Fruit fly (Drosophila melanogaster): ENCODE data around the gene PICK1.

PICK1 gene

DNA sequence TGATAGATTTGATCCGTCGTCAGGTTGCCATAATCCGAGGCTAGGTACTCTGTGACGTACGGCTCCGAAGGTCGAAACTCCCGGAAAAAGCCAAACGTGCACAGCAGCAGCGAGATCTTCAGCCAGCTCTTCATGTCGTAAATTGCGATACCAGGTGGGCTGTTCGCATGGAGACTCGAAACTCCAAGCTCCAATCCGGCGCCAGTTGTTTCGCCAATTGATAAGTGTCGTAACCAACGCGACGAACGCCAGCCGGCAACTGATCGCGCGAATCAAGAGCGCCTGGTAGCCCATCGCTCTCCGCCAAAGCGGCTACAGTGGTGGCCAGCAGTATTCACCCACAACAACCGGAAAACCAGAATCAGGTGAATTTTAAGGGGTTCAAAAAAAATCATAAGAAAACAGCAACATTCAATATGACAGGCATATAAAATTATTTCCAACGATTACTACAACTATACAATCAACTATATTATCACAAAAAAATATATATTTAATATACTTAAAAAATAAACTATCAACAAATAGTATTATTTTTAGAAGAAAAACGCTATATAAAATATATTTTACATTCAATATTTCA lies 5.6 kb downstream of the PICK1 start, which contains the start of gene CG17036 (continued):
- no peak for TF ChIP-seq Mes4 (GFP tag; optimal IDR thresholded peaks at IDR 0.05)
- TF ChIP-seq h (optimal IDR thresholded peaks at IDR 0.05) = no peak
- no peak for TF ChIP-seq Bgb (GFP tag; IDR thresholded peaks at IDR 0.05; ENCODE audit: partially characterized antibody)
- TF ChIP-seq Chrac-16 (GFP tag; optimal IDR thresholded peaks at IDR 0.05) = no peak
- TF ChIP-seq gsb-n (tag; optimal IDR thresholded peaks at IDR 0.05) = no peak
- TF ChIP-seq Dfd (GFP tag; optimal IDR thresholded peaks at IDR 0.05) = no peak
- peak; percentile 48; the same call in 2 of the 3 replicates for TF ChIP-seq CG17361 (GFP tag; IDR thresholded peaks at IDR 0.05)
- TF ChIP-seq HLH4C (GFP tag; IDR thresholded peaks at IDR 0.05; ENCODE audit: partially characterized antibody) = no peak
- TF ChIP-seq Drgx (GFP tag; IDR thresholded peaks at IDR 0.05) = no peak
- no peak for TF ChIP-seq B-H2 (GFP tag; optimal IDR thresholded peaks at IDR 0.05)
- TF ChIP-seq slp2 (GFP tag; optimal IDR thresholded peaks at IDR 0.05) = no peak
- TF ChIP-seq tgo (GFP tag; IDR thresholded peaks at IDR 0.05) = no peak
- TF ChIP-seq CG11695 (GFP tag; IDR thresholded peaks at IDR 0.05) = no peak
- TF ChIP-seq CG32767 (GFP tag; IDR thresholded peaks at IDR 0.05) = no peak
- no peak for TF ChIP-seq NC2α (GFP tag; optimal IDR thresholded peaks at IDR 0.05)
- TF ChIP-seq CG13296 (GFP tag; optimal IDR thresholded peaks at IDR 0.05) = no peak
- TF ChIP-seq CG11456 (GFP tag; IDR thresholded peaks at IDR 0.05) = peak; percentile 50; the same call in 1 of the 3 replicates
- TF ChIP-seq chif (GFP tag; optimal IDR thresholded peaks at IDR 0.05) = no peak
- peak; percentile 45 for TF ChIP-seq BtbVII (GFP tag; optimal IDR thresholded peaks at IDR 0.05)
- no peak for TF ChIP-seq CrebB (tag; optimal IDR thresholded peaks at IDR 0.05)
- TF ChIP-seq CG6272 (GFP tag; IDR thresholded peaks at IDR 0.05) = no peak
- TF ChIP-seq CG8944 (GFP tag; optimal IDR thresholded peaks at IDR 0.05) = no peak
- no peak for TF ChIP-seq salm (tag; optimal IDR thresholded peaks at IDR 0.05)
- no peak for TF ChIP-seq CG12104 (GFP tag; optimal IDR thresholded peaks at IDR 0.05)
- no peak for TF ChIP-seq gt (GFP tag; IDR thresholded peaks at IDR 0.05)
- TF ChIP-seq CG7271 (tag; optimal IDR thresholded peaks at IDR 0.05) = no peak
- TF ChIP-seq mld (GFP tag; IDR thresholded peaks at IDR 0.05; ENCODE audit: partially characterized antibody) = no peak
- no peak for TF ChIP-seq CG17359 (tag; optimal IDR thresholded peaks at IDR 0.05)
- 0 out of 3 replicates have a peak, but pooled peaks have one; percentile 31 for TF ChIP-seq ase (GFP tag; IDR thresholded peaks at IDR 0.05)
- no peak for TF ChIP-seq CG6813 (GFP tag; optimal IDR thresholded peaks at IDR 0.05)
- TF ChIP-seq E2f1 (GFP tag; IDR thresholded peaks at IDR 0.05) = 0 out of 2 replicates have a peak, but pooled peaks have one; percentile 15
- no peak for TF ChIP-seq CG2202 (tag; optimal IDR thresholded peaks at IDR 0.05)
- peak; percentile 53 for TF ChIP-seq CoRest (tag; optimal IDR thresholded peaks at IDR 0.05)
- peak; percentile 25 for TF ChIP-seq CG17829 (tag; optimal IDR thresholded peaks at IDR 0.05)
- no peak for TF ChIP-seq Deaf1 (tag; optimal IDR thresholded peaks at IDR 0.05)
- no peak for TF ChIP-seq CG14667 (GFP tag; IDR thresholded peaks at IDR 0.05)
- no peak for TF ChIP-seq pho (GFP tag; optimal IDR thresholded peaks at IDR 0.05)
- TF ChIP-seq Lhr (GFP tag; optimal IDR thresholded peaks at IDR 0.05) = no peak
- TF ChIP-seq Side (GFP tag; optimal IDR thresholded peaks at IDR 0.05) = no peak
- TF ChIP-seq CG33557 (GFP tag; optimal IDR thresholded peaks at IDR 0.05) = no peak
- no peak for TF ChIP-seq bowl (GFP tag; IDR thresholded peaks at IDR 0.05)
- no peak for TF ChIP-seq CG17186 (GFP tag; optimal IDR thresholded peaks at IDR 0.05)
- 0 out of 2 replicates have a peak, but pooled peaks have one; percentile 19 for TF ChIP-seq CG13287 (GFP tag; IDR thresholded peaks at IDR 0.05; ENCODE audit: partially characterized antibody)
- no peak for TF ChIP-seq az2 (GFP tag; optimal IDR thresholded peaks at IDR 0.05)
- no peak for TF ChIP-seq jumu (GFP tag; optimal IDR thresholded peaks at IDR 0.05)
- peak; percentile 31 for TF ChIP-seq Fer1 (GFP tag; optimal IDR thresholded peaks at IDR 0.05)
- TF ChIP-seq B-H1 (GFP tag; IDR thresholded peaks at IDR 0.05) = no peak
- TF ChIP-seq tll (GFP tag; optimal IDR thresholded peaks at IDR 0.05) = no peak
- TF ChIP-seq Doc3 (GFP tag; IDR thresholded peaks at IDR 0.05; ENCODE audit: partially characterized antibody) = no peak
- TF ChIP-seq cato (GFP tag; optimal IDR thresholded peaks at IDR 0.05; ENCODE audit: borderline replicate concordance) = no peak
- TF ChIP-seq CG15073 (GFP tag; optimal IDR thresholded peaks at IDR 0.05) = no peak
